Worm (Caenorhabditis elegans): ENCODE measurements around the gene gcst-1.

DNA sequence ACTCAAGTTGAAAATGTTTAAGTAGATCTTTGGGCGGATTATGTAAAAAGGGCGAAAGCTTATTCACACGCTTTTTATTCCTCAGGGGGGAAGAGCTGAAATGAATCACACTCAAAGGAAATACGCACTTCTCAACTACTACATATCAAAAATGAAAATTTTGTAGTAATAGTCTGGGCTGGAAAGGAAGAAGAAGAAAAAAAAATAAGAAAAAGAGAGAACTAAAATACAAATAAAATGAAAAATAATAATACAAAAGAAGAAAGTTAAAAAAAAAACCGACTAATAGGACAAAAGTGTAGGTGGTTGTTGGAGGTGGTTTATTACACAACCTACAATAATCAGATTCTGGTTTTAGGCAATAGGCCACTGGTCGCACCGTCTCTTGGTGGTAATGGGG lies 23.3 kb downstream of the gcst-1 start, which contains the start of gene K09H11.6:
- no peak for TF ChIP-seq med-1 (GFP tag; optimal IDR thresholded peaks at IDR 0.05; ENCODE audit: insufficient read depth)
- TF ChIP-seq T22C8.4 (GFP tag; IDR thresholded peaks at IDR 0.05): no peak
- TF ChIP-seq ref-1 (GFP tag; conservative IDR thresholded peaks at IDR 0.05): no peak
- TF ChIP-seq ztf-23 (GFP tag; IDR thresholded peaks at IDR 0.05): no peak
- TF ChIP-seq flt-1 (GFP tag; IDR thresholded peaks at IDR 0.05): no peak
- no peak for TF ChIP-seq klf-2 (GFP tag; conservative IDR thresholded peaks at IDR 0.05)
- TF ChIP-seq cog-1 (tag; optimal IDR thresholded peaks at IDR 0.05): no peak

Measured in whole organism, midembryonic.